Worm (Caenorhabditis elegans): ENCODE results near the gene srh-289.

The srh-289 gene

ce11 chrV:17790191-17790590 lies 3.7 kb downstream of the srh-289 start, which contains the start of gene srh-290:
srh-290 (plus strand) TSS chrV:17790491.
- no peak for TF ChIP-seq Y116A8C.19 (tag; optimal IDR thresholded peaks at IDR 0.05; ENCODE audit: borderline replicate concordance)
- no peak for TF ChIP-seq C34B4.2 (tag; optimal IDR thresholded peaks at IDR 0.05)
- no peak for TF ChIP-seq ceh-63 (GFP tag; optimal IDR thresholded peaks at IDR 0.05)
- TF ChIP-seq ceh-8 (GFP tag; optimal IDR thresholded peaks at IDR 0.05), result no peak
- TF ChIP-seq lin-13 (GFP tag; optimal IDR thresholded peaks at IDR 0.05), result no peak
- no peak for TF ChIP-seq aha-1 (tag; optimal IDR thresholded peaks at IDR 0.05)
- no peak for TF ChIP-seq pag-3 (tag; optimal IDR thresholded peaks at IDR 0.05; ENCODE audit: borderline replicate concordance, insufficient read depth)
- no peak for TF ChIP-seq nhr-71 (tag; optimal IDR thresholded peaks at IDR 0.05)
- TF ChIP-seq F16B12.6 (tag; optimal IDR thresholded peaks at IDR 0.05), result no peak

ce11 chrV:17784363-17784762 lies 9.5 kb downstream of the srh-289 start:
- TF ChIP-seq ceh-90 (tag; optimal IDR thresholded peaks at IDR 0.05) (no peak), tbx-2 (tag; optimal IDR thresholded peaks at IDR 0.05) (no peak), egl-13 (tag; optimal IDR thresholded peaks at IDR 0.05) (no peak), elt-3 (tag; optimal IDR thresholded peaks at IDR 0.05) (no peak)

DNA sequence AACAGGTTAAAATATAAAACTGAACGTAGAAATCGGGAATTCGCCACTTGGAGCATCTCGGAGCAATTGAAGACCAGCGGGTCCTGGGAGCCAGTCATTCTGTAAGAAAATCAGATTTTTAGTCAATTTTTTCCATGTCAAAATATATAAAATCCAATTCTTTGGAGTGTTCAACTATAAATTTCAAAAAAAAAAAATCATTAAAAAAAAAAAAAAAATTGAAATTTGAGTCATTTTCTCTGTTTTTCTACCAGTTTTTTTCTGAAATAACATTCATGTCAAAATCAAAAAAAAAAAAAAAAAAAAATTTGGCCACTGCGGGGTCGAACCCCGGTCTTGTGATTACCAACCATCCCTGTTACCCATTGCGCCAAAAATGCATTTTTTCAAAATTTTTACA lies 10.3 kb downstream of the srh-289 start, which contains the start of gene srab-12:
srab-12 (minus strand) TSS at position 101 of the 400 bp plus-strand sequence.
- no peak for TF ChIP-seq lin-13 (GFP tag; optimal IDR thresholded peaks at IDR 0.05)
- no peak for TF ChIP-seq skn-1 (tag; optimal IDR thresholded peaks at IDR 0.05)
- TF ChIP-seq isw-1 (GFP tag; IDR thresholded peaks at IDR 0.05), result no peak
- TF ChIP-seq hlh-4 (tag; optimal IDR thresholded peaks at IDR 0.05), result no peak
- TF ChIP-seq ceh-90 (tag; optimal IDR thresholded peaks at IDR 0.05), result no peak
- TF ChIP-seq nhr-20 (tag; optimal IDR thresholded peaks at IDR 0.05), result no peak
- TF ChIP-seq Y116A8C.19 (tag; optimal IDR thresholded peaks at IDR 0.05; ENCODE audit: borderline replicate concordance), result no peak
- no peak for TF ChIP-seq tlp-1 (tag; optimal IDR thresholded peaks at IDR 0.05)
- no peak for TF ChIP-seq ceh-82 (tag; optimal IDR thresholded peaks at IDR 0.05)
- TF ChIP-seq fkh-4 (tag; optimal IDR thresholded peaks at IDR 0.05; ENCODE audit: borderline replicate concordance), result no peak
- TF ChIP-seq dsc-1 (tag; optimal IDR thresholded peaks at IDR 0.05), result no peak
- TF ChIP-seq ceh-63 (GFP tag; optimal IDR thresholded peaks at IDR 0.05), result no peak
- TF ChIP-seq lin-35 (GFP tag; optimal IDR thresholded peaks at IDR 0.05), result no peak
- TF ChIP-seq lir-3 (tag; optimal IDR thresholded peaks at IDR 0.05; ENCODE audit: poor library complexity), result no peak
- no peak for TF ChIP-seq C16A3.4 (tag; optimal IDR thresholded peaks at IDR 0.05)
- no peak for TF ChIP-seq fkh-8 (tag; optimal IDR thresholded peaks at IDR 0.05)

ce11 chrV:17780285-17780684 lies 13.6 kb downstream of the srh-289 start:
- peak in 1 of 2 experiments; percentile 25 for TF ChIP-seq lin-35 (GFP tag; optimal IDR thresholded peaks at IDR 0.05)
- TF ChIP-seq efl-1 (optimal IDR thresholded peaks at IDR 0.05), result no peak
- TF ChIP-seq efl-1 (GFP tag; optimal IDR thresholded peaks at IDR 0.05 in 1 of 2), result peak in 1 of 2 experiments; percentile 11
- peak; percentile 17 for TF ChIP-seq elt-2 (tag; optimal IDR thresholded peaks at IDR 0.05)
- no peak for TF ChIP-seq pag-3 (tag; optimal IDR thresholded peaks at IDR 0.05; ENCODE audit: borderline replicate concordance, insufficient read depth)
- no peak for TF ChIP-seq lin-14 (GFP tag; optimal IDR thresholded peaks at IDR 0.05)
- TF ChIP-seq elt-3 (tag; optimal IDR thresholded peaks at IDR 0.05), result no peak
- peak; percentile 40 for TF ChIP-seq blmp-1 (tag; optimal IDR thresholded peaks at IDR 0.05)

DNA sequence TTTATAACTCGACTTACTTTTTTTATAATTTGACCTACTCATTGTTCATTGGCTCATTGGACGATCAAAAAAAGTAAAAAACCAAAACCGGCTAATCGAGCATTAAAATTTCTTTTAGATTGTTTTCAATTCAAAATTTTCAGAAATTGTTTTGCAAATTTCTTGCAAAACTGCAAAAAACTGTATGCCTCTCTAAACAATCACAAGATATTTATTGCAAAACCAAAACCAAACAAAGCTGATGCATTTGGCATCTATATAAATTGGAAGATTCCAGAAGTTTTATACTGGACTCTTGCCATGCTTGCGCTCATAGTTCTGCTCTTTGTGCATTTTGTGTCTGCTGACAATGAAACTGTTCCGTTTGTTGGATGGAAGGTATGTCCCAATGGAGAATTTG lies 16.3 kb downstream of the srh-289 start, which contains the start of gene C47A10.12:
C47A10.12 (plus strand) TSS at position 301 of the 400 bp plus-strand sequence.
- TF ChIP-seq snpc-4 (tag; optimal IDR thresholded peaks at IDR 0.05) (no peak), lin-15B (tag; optimal IDR thresholded peaks at IDR 0.05) (no peak), unc-98 (GFP tag; IDR thresholded peaks at IDR 0.05) (no peak), lin-13 (GFP tag; optimal IDR thresholded peaks at IDR 0.05) (no peak), irx-1 (tag; optimal IDR thresholded peaks at IDR 0.05) (no peak), blmp-1 (tag; optimal IDR thresholded peaks at IDR 0.05) (no peak), nhr-84 (tag; optimal IDR thresholded peaks at IDR 0.05) (no peak), pqm-1 (tag; optimal IDR thresholded peaks at IDR 0.05) (no peak), sptf-1 (tag; optimal IDR thresholded peaks at IDR 0.05) (no peak), C34B4.2 (tag; optimal IDR thresholded peaks at IDR 0.05) (no peak)
